Worm (Caenorhabditis elegans): ENCODE data around the gene fbxb-18.

Gene fbxb-18

ce11 chrII:1703363-1703762 lies 14.7 kb upstream of the fbxb-18 start, which contains the start of gene fbxb-47:
Gene fbxb-47 (minus strand): TSS chrII:1703463.
- TF ChIP-seq dao-5 (tag; optimal IDR thresholded peaks at IDR 0.05) (no peak), him-1 (tag; optimal IDR thresholded peaks at IDR 0.05) (no peak), W03F9.2 (tag; optimal IDR thresholded peaks at IDR 0.05) (no peak)

DNA sequence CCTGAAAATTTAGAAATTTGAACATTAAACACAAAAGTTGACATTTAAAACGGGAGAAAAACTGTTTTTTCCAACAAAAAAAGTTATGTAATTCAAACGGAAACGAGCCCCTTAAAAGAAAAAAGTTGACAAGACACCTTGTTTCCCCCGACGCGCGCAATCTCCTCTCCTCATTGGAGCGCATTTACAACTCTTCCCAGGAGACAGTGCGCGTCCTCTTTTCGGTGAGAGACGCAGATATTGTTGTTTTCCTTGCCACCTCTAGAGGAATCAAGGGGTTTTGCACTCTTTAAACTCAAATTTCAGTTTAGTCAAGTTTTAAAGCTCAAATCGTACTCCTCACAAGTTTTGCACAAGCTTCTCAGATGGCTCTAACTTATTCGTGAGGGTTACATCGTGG lies 7.1 kb upstream of the fbxb-18 start, which contains the start of gene F58E1.13:
F58E1.13 (minus strand) TSS at position 12 of the 400 bp plus-strand sequence.
- TF ChIP-seq W03F9.2 (tag; optimal IDR thresholded peaks at IDR 0.05) (no peak), dao-5 (tag; optimal IDR thresholded peaks at IDR 0.05) (no peak), him-1 (tag; optimal IDR thresholded peaks at IDR 0.05) (no peak)

ce11 chrII:1694530-1694929 lies 5.8 kb upstream of the fbxb-18 start, which contains the start of gene fbxc-26:
Gene fbxc-26 (minus strand): TSS chrII:1694630.
- TF ChIP-seq W03F9.2 (tag; optimal IDR thresholded peaks at IDR 0.05): no peak

DNA sequence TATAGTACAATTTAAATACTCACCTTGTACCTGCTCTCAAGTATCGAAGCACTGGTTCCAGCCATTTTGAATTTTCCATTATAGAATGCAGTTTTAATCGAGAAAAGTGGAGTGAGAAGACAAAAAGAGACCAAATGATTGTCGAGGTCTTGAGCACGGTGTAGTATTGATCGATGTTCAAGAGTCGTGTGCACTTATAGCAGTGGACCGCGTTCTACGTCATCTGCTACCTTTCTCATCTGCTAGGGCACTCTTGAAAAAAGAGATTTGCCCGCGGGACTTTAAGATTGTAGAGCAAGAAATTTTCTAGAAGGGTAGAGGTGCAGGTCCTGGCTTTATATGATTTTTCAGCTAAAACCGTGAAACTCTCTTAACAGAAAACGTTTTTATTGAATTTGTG lies 4.1 kb upstream of the fbxb-18 start, which contains the start of gene fbxc-21:
fbxc-21 (minus strand) TSS at position 101 of the 400 bp plus-strand sequence.
- TF ChIP-seq him-1 (tag; optimal IDR thresholded peaks at IDR 0.05) (no peak), dao-5 (tag; optimal IDR thresholded peaks at IDR 0.05) (no peak), W03F9.2 (tag; optimal IDR thresholded peaks at IDR 0.05) (no peak)

DNA sequence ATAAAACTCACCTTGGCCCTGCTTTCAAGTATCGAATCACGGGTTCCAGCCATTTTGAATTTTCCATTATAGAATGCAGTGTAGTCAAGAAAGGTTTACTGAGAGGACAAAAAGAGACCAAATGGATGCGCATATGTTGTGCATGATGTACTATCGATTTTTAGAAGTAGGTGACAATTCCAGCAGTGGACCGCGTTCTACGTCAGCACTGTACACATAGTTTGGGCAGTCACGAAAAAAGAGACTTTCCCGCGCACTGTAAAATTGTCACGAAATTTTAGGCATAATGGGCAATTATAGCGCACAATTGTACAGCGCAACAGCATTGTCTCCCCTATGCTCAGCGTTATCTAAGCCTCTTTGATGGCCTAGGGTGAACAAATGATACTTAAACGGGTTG lies 2.3 kb upstream of the fbxb-18 start, which contains the start of gene fbxc-22:
fbxc-22 (minus strand) TSS at position 101 of the 400 bp plus-strand sequence.
- TF ChIP-seq him-1 (tag; optimal IDR thresholded peaks at IDR 0.05) (no peak), dao-5 (tag; optimal IDR thresholded peaks at IDR 0.05) (no peak), W03F9.2 (tag; optimal IDR thresholded peaks at IDR 0.05) (no peak)

DNA sequence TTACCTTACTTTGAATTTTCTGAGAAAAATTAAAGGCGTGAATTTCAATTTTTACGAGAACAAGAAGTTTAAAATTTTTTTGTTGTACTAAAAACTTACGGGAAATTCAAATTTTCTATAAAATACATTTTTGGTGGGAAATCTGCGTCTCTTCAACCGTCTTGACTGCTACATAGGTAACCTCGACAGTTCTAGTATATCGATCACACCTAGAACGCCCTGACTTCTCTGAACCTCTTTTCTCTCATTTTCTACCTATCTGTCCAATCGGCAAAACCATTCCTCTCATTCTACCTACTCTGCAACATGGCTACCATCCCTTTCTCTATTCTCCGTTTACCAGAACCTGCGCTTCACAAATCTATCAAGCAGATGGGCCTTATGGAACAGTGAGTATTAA lies 5.0 kb downstream of the fbxb-18 start, which contains the start of gene fbxb-25:
fbxb-25 (plus strand) TSS at position 301 of the 400 bp plus-strand sequence.
- no peak for TF ChIP-seq W03F9.2 (tag; optimal IDR thresholded peaks at IDR 0.05)

- no peak for TF ChIP-seq him-1 (tag; optimal IDR thresholded peaks at IDR 0.05)
- TF ChIP-seq W03F9.2 (tag; optimal IDR thresholded peaks at IDR 0.05): no peak
- no peak for TF ChIP-seq dao-5 (tag; optimal IDR thresholded peaks at IDR 0.05)
Measured at ce11 chrII:1682218-1682617, 6.5 kb downstream of the fbxb-18 start, which contains the start of gene fbxb-26. Gene fbxb-26 (plus strand): TSS chrII:1682518.

DNA sequence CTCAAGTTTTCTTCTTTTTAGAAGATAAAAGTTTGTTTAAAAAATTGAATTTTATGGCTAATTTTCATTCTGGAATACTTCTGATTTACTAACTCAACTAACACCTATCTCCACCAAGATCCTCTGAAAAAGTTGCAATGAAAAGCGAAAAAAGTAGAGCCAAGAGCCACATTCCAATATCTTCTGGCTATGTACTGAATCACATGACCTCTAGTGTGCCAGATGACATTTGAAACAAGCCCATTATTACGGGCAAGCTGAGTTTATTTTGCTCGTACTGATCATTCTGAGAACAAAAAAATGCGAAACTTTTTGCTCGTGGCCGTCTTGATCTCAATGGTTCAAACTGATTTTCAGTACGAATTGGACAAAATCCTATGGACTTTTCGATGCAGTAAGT lies 9.6 kb downstream of the fbxb-18 start, which contains the start of gene irld-36:
irld-36 (plus strand) TSS at position 301 of the 400 bp plus-strand sequence.
- TF ChIP-seq dao-5 (tag; optimal IDR thresholded peaks at IDR 0.05) (no peak), him-1 (tag; optimal IDR thresholded peaks at IDR 0.05) (no peak), W03F9.2 (tag; optimal IDR thresholded peaks at IDR 0.05) (no peak)

DNA sequence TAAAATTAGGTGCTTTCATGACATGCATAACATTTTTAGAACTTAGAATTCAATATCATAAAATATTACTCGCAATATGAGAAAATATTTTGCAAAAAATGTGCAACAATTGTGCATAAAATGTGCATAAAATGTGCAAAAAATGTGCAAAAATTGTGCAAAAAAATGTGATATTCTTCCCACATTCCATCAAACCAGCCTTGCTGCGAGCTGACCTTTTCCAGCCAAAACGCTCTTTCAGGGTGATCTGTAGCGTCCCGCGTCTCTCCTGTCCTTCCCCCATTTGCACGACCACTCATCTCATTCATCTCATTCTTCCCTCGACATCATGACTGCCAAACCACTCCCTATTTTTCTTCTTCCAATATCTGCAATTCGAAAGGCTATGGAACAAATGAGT lies 12.6 kb downstream of the fbxb-18 start, which contains the start of gene fbxb-17:
fbxb-17 (plus strand) TSS at position 301 of the 400 bp plus-strand sequence.
- TF ChIP-seq W03F9.2 (tag; optimal IDR thresholded peaks at IDR 0.05) (no peak), dao-5 (tag; optimal IDR thresholded peaks at IDR 0.05) (no peak), him-1 (tag; optimal IDR thresholded peaks at IDR 0.05) (no peak)

DNA sequence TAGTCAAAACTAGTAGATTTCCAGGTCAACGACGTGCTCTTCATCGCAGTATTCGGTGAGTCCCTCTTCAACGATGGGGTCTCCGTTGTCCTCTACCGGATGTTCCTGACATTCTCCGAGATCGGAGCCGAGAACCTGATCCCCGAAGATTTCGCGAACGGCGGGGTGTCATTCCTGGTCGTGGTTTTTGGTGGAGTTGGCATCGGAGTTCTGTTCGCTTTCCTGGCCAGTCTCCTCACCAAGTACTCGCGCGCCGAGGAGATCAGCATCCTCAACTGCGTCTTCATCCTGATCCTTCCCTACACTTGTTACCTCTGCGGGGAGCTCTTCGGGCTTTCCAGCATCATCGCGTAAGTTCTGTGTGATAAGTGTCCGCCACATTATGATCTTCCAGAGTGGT lies 16.0 kb downstream of the fbxb-18 start:
- TF ChIP-seq him-1 (tag; optimal IDR thresholded peaks at IDR 0.05) (no peak), W03F9.2 (tag; optimal IDR thresholded peaks at IDR 0.05) (no peak), dao-5 (tag; optimal IDR thresholded peaks at IDR 0.05) (no peak)

DNA sequence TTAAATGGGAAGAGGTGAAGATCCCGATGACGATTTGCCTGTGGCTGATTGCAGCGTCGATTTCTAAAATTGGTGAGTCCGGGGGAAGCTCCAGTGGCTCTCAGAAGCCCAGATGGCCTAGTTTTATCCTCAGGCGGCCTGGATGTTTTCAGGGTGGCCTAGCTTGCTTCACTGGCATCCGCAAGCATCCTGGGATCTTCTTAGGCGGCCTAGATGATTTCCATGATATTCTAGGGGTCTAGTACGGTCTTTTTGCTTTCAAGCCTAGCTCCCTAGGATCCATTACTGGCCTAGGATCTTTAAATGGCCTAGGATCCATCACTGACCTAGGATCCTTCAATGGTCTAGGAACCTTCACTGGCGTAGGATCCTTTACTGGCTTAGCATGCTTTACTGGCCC lies 17.7 kb downstream of the fbxb-18 start:
- TF ChIP-seq W03F9.2 (tag; optimal IDR thresholded peaks at IDR 0.05) (no peak), dao-5 (tag; optimal IDR thresholded peaks at IDR 0.05) (no peak), him-1 (tag; optimal IDR thresholded peaks at IDR 0.05) (no peak)

DNA sequence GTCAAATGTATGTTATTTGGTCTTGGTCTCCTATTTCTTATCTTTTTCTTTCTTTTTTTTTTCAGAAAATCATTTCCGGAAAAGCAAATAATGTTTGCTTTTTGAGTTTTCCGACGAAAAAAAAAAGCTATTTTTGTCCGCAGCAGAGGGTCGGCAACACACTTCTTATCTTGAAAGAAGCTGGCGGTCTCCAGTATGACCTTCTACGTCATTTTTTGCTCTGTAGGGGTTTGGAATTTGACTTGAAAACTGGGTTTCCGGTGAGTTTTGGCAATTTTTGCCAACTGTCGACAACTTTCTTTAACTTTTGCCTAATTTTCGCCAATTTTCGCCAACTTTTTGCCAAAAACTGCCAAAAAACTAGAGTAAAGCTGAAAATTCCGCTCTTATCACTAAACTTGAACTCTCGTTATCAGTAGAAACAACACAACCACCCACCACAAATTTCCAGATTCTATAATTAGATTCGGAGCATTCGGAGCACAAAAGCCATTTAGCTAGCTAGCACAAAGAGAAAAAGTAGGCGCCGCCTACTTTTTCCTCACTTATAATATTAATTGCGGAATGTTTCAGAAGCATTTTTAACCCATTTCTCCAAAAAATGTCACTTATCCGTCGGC lies 18.3 kb downstream of the fbxb-18 start, which contains the start of gene nhx-6:
nhx-6 (plus strand) TSS at position 570 of the 620 bp plus-strand sequence.
- TF ChIP-seq dao-5 (tag; optimal IDR thresholded peaks at IDR 0.05) (no peak), him-1 (tag; optimal IDR thresholded peaks at IDR 0.05) (no peak), W03F9.2 (tag; optimal IDR thresholded peaks at IDR 0.05) (no peak)

DNA sequence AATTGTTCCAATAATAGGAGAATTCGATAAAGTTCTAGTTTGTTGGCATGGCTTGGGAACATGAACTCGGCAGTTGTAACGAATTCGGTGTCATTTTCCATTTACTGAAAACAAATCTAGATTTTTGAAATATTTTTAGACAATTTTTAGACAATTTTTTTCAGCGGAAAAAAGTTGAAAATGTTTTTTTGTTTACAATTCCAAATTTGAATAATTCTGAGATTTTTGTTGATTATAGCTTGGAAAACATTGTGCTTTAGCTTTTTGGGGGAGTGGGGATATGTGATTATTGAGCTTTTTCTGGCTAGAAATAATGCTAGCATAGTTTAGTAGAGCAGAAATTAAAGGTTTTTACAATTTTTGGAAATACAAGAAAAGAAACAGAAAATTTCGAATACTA lies 19.8 kb downstream of the fbxb-18 start, which contains the start of gene srw-97:
srw-97 (minus strand) TSS at position 101 of the 400 bp plus-strand sequence.
- no peak for TF ChIP-seq W03F9.2 (tag; optimal IDR thresholded peaks at IDR 0.05)
- no peak for TF ChIP-seq him-1 (tag; optimal IDR thresholded peaks at IDR 0.05)
- TF ChIP-seq dao-5 (tag; optimal IDR thresholded peaks at IDR 0.05): no peak

DNA sequence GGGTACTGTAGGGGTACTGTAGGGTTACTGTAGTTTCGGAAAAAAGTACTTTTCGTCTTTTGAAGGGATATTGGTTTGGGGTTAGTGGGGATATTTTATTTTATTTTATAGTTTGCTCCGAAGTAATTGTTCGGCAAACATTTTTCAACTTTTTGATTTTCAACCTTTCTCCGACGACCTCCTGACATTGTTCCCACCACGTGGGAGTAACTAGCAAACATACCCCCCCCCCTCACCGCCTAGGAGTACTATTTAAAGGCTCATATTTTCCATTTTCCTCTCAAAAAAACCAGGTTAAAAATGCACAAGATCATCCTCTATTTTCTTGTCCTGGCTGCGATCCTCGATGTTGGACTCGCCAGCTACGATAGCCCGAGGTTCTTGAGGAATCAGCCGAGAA lies 22.7 kb downstream of the fbxb-18 start, which contains the start of gene srlf-29:
srlf-29 (plus strand) TSS at position 301 of the 400 bp plus-strand sequence.
- TF ChIP-seq dao-5 (tag; optimal IDR thresholded peaks at IDR 0.05) (no peak), W03F9.2 (tag; optimal IDR thresholded peaks at IDR 0.05) (no peak), him-1 (tag; optimal IDR thresholded peaks at IDR 0.05) (no peak)

All from whole organism, L4/young adult.